Fruit fly (Drosophila melanogaster) whole organism: ENCODE data around the gene Nhe1.

Source experiments
- CG8478 ChIP-seq: fragments of >200 bp; optimal IDR thresholded peaks from 2 replicates; lab custom pipeline; 2018; ENCODE audit warnings: inconsistent platforms
- Dll ChIP-seq: fragments of >200 bp; optimal IDR thresholded peaks from 2 replicates; lab custom pipeline; 2017
- psq ChIP-seq: fragments of >200 bp; optimal IDR thresholded peaks from 2 replicates; lab custom pipeline; 2017
- usp ChIP-seq: fragments of >200 bp; optimal IDR thresholded peaks from 2 replicates; lab custom pipeline; 2017; ENCODE audit warnings: missing biosample characterization, missing genetic modification characterization, mixed read lengths

dm6 chr2L:135383-136130 lies 29.0 kb upstream of the Nhe1 start:
- TF ChIP-seq Dll (lab: Kevin White, UChicago) (no peak), CG8478 (lab: Kevin White, UChicago) (no peak), psq (lab: Kevin White, UChicago) (no peak), usp (GFP tag; lab: Kevin White, UChicago) (no peak)
